Fruit fly (Drosophila melanogaster): ENCODE results near the gene Drak.

Gene Drak

DNA sequence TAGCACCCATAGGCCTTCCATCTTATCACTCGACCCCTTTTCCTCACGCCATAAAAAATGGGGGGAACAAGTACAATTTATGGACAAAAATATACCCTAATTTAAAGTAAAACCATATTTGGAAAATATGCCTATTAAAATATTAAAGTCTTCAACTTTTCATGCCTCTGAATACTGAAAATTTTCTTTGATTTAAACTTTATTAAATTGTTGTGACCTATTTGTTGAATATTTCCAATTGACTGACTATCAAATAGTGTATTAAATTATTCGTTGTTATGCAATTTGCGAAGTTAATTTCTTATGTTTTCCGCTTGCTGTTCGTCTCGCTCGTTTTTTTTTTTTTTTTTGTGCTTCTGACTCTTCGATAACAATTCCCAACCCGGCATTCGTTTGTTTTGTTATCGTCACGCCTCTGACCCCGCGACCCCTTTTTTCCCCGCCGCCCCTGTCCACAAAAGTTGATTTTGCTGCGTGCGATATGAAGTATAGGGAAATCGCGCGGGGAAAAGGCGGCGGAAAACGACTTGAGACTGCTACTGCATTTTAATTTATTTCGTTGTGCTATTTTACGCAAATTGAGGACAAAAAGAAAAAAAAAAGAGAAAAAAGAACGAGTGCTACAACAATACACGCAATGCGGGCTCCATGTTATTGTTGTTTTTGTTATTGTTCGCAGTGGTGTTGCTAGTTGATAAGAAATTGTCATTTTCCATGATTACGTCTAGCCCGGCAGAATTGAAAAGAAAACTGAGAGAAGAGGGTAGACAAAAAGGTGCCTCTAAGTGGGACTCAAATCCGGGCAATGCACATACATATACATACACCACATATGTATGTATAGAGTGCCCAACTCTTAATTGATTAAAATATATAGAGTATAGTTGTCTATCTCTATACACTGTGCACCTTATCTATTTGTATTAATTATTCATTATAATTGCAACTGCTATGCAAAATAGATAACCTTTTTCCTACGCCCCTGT, 28.9 kb downstream of the Drak start (continued):
- TF ChIP-seq Rfx (GFP tag; IDR thresholded peaks at IDR 0.05) (peak; percentile 51), tna (GFP tag; IDR thresholded peaks at IDR 0.05; ENCODE audit: partially characterized antibody) (no peak), CG11723 (GFP tag; optimal IDR thresholded peaks at IDR 0.05) (peak; percentile 1), bab2 (GFP tag; optimal IDR thresholded peaks at IDR 0.05) (peak; percentile 19), nmo (GFP tag; optimal IDR thresholded peaks at IDR 0.05) (peak; percentile 79), bsh (GFP tag; optimal IDR thresholded peaks at IDR 0.05) (peak in 1 of 2 experiments; percentile 82), CG9797 (GFP tag; optimal IDR thresholded peaks at IDR 0.05) (no peak), unpg (GFP tag; optimal IDR thresholded peaks at IDR 0.05) (peak; percentile 80), CG1792 (GFP tag; optimal IDR thresholded peaks at IDR 0.05) (peak; percentile 15), CG13287 (GFP tag; IDR thresholded peaks at IDR 0.05; ENCODE audit: partially characterized antibody) (no peak), Chrac-16 (GFP tag; optimal IDR thresholded peaks at IDR 0.05) (peak; percentile 30), Aef1 (GFP tag; IDR thresholded peaks at IDR 0.05) (0 out of 3 replicates have a peak, but pooled peaks have one; percentile 52), Optix (GFP tag; IDR thresholded peaks at IDR 0.05) (no peak), CG14667 (GFP tag; IDR thresholded peaks at IDR 0.05) (0 out of 2 replicates have a peak, but pooled peaks have one; percentile 26), CHES-1-like (GFP tag; optimal IDR thresholded peaks at IDR 0.05) (peak; percentile 2), CG10267 (tag; optimal IDR thresholded peaks at IDR 0.05) (peak; percentile 53), wor (GFP tag; IDR thresholded peaks at IDR 0.05) (peak; percentile 25; the same call in 1 of the 2 replicates), ap (GFP tag; IDR thresholded peaks at IDR 0.05) (peak; percentile 60), CG6254 (GFP tag; optimal IDR thresholded peaks at IDR 0.05) (peak; percentile 16), Abd-B (GFP tag; optimal IDR thresholded peaks at IDR 0.05) (peak; percentile 50), Poxn (GFP tag; IDR thresholded peaks at IDR 0.05) (no peak), CG8478 (optimal IDR thresholded peaks at IDR 0.05) (no peak), sens (GFP tag) (peak; percentile 89), Mrtf (GFP tag; IDR thresholded peaks at IDR 0.05) (0 out of 3 replicates have a peak, but pooled peaks have one; percentile 42), CG1233 (GFP tag; optimal IDR thresholded peaks at IDR 0.05) (no peak), Hr51 (GFP tag; optimal IDR thresholded peaks at IDR 0.05) (peak in 1 of 2 experiments; percentile 80), Nf-YC (tag; optimal IDR thresholded peaks at IDR 0.05) (peak; percentile 26), gcm2 (GFP tag; optimal IDR thresholded peaks at IDR 0.05) (no peak), CG11695 (GFP tag; IDR thresholded peaks at IDR 0.05) (peak; percentile 88), CG34422 (GFP tag; IDR thresholded peaks at IDR 0.05) (peak; percentile 68; the same call in 1 of the 3 replicates), CG18599 (GFP tag; optimal IDR thresholded peaks at IDR 0.05) (peak; percentile 69), lilli (GFP tag; optimal IDR thresholded peaks at IDR 0.05) (peak; percentile 30), E2f2 (GFP tag; IDR thresholded peaks at IDR 0.05) (peak; percentile 59), salm (tag; optimal IDR thresholded peaks at IDR 0.05) (peak; percentile 47), CG8388 (GFP tag; optimal IDR thresholded peaks at IDR 0.05) (peak; percentile 66), CG8290 (GFP tag; optimal IDR thresholded peaks at IDR 0.05) (no peak), CG8290 (tag; optimal IDR thresholded peaks at IDR 0.05) (peak in 1 of 2 experiments; percentile 3), ftz-f1 (GFP tag; optimal IDR thresholded peaks at IDR 0.05) (no peak), CG12219 (GFP tag; optimal IDR thresholded peaks at IDR 0.05) (peak; percentile 60), HmgZ (tag; optimal IDR thresholded peaks at IDR 0.05) (peak; percentile 14), gem (tag; optimal IDR thresholded peaks at IDR 0.05) (peak; percentile 85), CG11085 (GFP tag; IDR thresholded peaks at IDR 0.05) (no peak), phol (tag; optimal IDR thresholded peaks at IDR 0.05) (peak; percentile 74), hkb (optimal IDR thresholded peaks at IDR 0.05) (no peak), hkb (GFP tag; IDR thresholded peaks at IDR 0.05) (peak; percentile 72), PHDP (tag; optimal IDR thresholded peaks at IDR 0.05) (peak; percentile 73), Nf-YB (GFP tag; optimal IDR thresholded peaks at IDR 0.05) (peak; percentile 40), CG14050 (GFP tag; IDR thresholded peaks at IDR 0.05) (peak; percentile 39; the same call in 2 of the 3 replicates)

Data from whole organism, embryonic.